Fruit fly (Drosophila melanogaster) whole organism: ENCODE data around the gene Lip4.

Experiments used
- EcR ChIP-seq, 2 experiments: fragments of >200 bp; optimal IDR thresholded peaks; 2 replicates each; lab custom pipeline; 2017; ENCODE audit warnings: missing biosample characterization in 2 of 2, missing genetic modification characterization in 2 of 2, missing genetic modification reagents in 2 of 2
- pan ChIP-seq: fragments of >200 bp; optimal IDR thresholded peaks from 2 replicates; lab custom pipeline; 2017
- psq ChIP-seq: fragments of >200 bp; optimal IDR thresholded peaks from 2 replicates; lab custom pipeline; 2017
- usp ChIP-seq: fragments of >200 bp; optimal IDR thresholded peaks from 2 replicates; lab custom pipeline; 2017; ENCODE audit warnings: missing biosample characterization, missing genetic modification characterization, mixed read lengths

- TF ChIP-seq EcR (GFP tag; optimal IDR thresholded peaks at IDR 0.05; lab: Kevin White, UChicago) (no peak), pan (lab: Kevin White, UChicago) (no peak), psq (lab: Kevin White, UChicago) (no peak), usp (GFP tag; lab: Kevin White, UChicago) (no peak)
Measured at dm6 chr2L:10504895-10505294, 22.5 kb upstream of the Lip4 start.
